Fruit fly (Drosophila melanogaster): Measurements from ENCODE around the gene CG45122.

CG45122 gene

dm6 chr3R:13032975-13033445 lies 10.9 kb upstream of the CG45122 start (continued):
- TF ChIP-seq H15 (GFP tag; IDR thresholded peaks at IDR 0.05) (no peak), Aef1 (GFP tag; IDR thresholded peaks at IDR 0.05) (no peak), emc (GFP tag; optimal IDR thresholded peaks at IDR 0.05) (no peak), NK7.1 (GFP tag; optimal IDR thresholded peaks at IDR 0.05) (no peak), CG12219 (GFP tag; optimal IDR thresholded peaks at IDR 0.05) (peak; percentile 18), MTF-1 (GFP tag; optimal IDR thresholded peaks at IDR 0.05; ENCODE audit: borderline replicate concordance) (peak; percentile 71), nau (GFP tag; optimal IDR thresholded peaks at IDR 0.05) (no peak), B-H1 (GFP tag; IDR thresholded peaks at IDR 0.05) (no peak), CG15514 (GFP tag; optimal IDR thresholded peaks at IDR 0.05) (peak; percentile 61), CG7745 (tag; optimal IDR thresholded peaks at IDR 0.05) (no peak), CG8924 (tag; optimal IDR thresholded peaks at IDR 0.05) (peak; percentile 40), CG5245 (GFP tag; optimal IDR thresholded peaks at IDR 0.05) (no peak), CG12942 (GFP tag; optimal IDR thresholded peaks at IDR 0.05) (no peak), CG3281 (GFP tag; optimal IDR thresholded peaks at IDR 0.05) (peak; percentile 52), CG4328 (GFP tag; optimal IDR thresholded peaks at IDR 0.05) (peak; percentile 55), CG10321 (GFP tag; IDR thresholded peaks at IDR 0.05) (0 out of 2 replicates have a peak, but pooled peaks have one; percentile 29), CG32532 (GFP tag; IDR thresholded peaks at IDR 0.05) (no peak), pita (GFP tag; optimal IDR thresholded peaks at IDR 0.05) (no peak), mirr (GFP tag; optimal IDR thresholded peaks at IDR 0.05) (no peak), ase (GFP tag; IDR thresholded peaks at IDR 0.05) (no peak), lov (optimal IDR thresholded peaks at IDR 0.05) (no peak), lov (GFP tag; IDR thresholded peaks at IDR 0.05) (peak; percentile 67; the same call in 1 of the 3 replicates), ara (GFP tag; IDR thresholded peaks at IDR 0.05) (peak; percentile 57; the same call in 1 of the 2 replicates), CG16813 (GFP tag; IDR thresholded peaks at IDR 0.05; ENCODE audit: partially characterized antibody) (0 out of 3 replicates have a peak, but pooled peaks have one; percentile 11), CG10147 (GFP tag; optimal IDR thresholded peaks at IDR 0.05) (no peak), CG10979 (tag; optimal IDR thresholded peaks at IDR 0.05) (peak; percentile 30), ap (GFP tag; IDR thresholded peaks at IDR 0.05) (no peak), phol (tag; optimal IDR thresholded peaks at IDR 0.05) (peak; percentile 1), CoRest (tag; optimal IDR thresholded peaks at IDR 0.05) (no peak), bab2 (GFP tag; optimal IDR thresholded peaks at IDR 0.05) (peak; percentile 37), sens-2 (GFP tag; IDR thresholded peaks at IDR 0.05) (no peak), CG6254 (GFP tag; optimal IDR thresholded peaks at IDR 0.05) (peak; percentile 26), tup (GFP tag; optimal IDR thresholded peaks at IDR 0.05) (no peak), CG16779 (GFP tag; IDR thresholded peaks at IDR 0.05) (no peak), Fer3 (tag; optimal IDR thresholded peaks at IDR 0.05) (peak; percentile 37), Mes4 (GFP tag; optimal IDR thresholded peaks at IDR 0.05) (no peak), Dek (tag; optimal IDR thresholded peaks at IDR 0.05) (peak; percentile 19), vvl (GFP tag; IDR thresholded peaks at IDR 0.05) (0 out of 2 replicates have a peak, but pooled peaks have one; percentile 39), CG7987 (GFP tag; optimal IDR thresholded peaks at IDR 0.05) (peak; percentile 77), CG11696 (GFP tag; IDR thresholded peaks at IDR 0.05) (no peak), Ets97D (GFP tag; optimal IDR thresholded peaks at IDR 0.05) (peak; percentile 20), pfk (GFP tag; optimal IDR thresholded peaks at IDR 0.05) (peak; percentile 50), ab (GFP tag; optimal IDR thresholded peaks at IDR 0.05) (no peak), row (GFP tag; IDR thresholded peaks at IDR 0.05) (no peak; the same call in 2 of the 3 replicates), CG7786 (GFP tag; optimal IDR thresholded peaks at IDR 0.05) (no peak), ci (GFP tag; IDR thresholded peaks at IDR 0.05) (peak; percentile 79), slou (GFP tag; optimal IDR thresholded peaks at IDR 0.05) (no peak), bcd (GFP tag; optimal IDR thresholded peaks at IDR 0.05) (no peak), CG10267 (tag; optimal IDR thresholded peaks at IDR 0.05) (no peak), Kr (GFP tag; optimal IDR thresholded peaks at IDR 0.05) (peak; percentile 26), ro (GFP tag; IDR thresholded peaks at IDR 0.05) (no peak)
